Fruit fly (Drosophila melanogaster): ENCODE measurements around the gene Jhbp2.

DNA sequence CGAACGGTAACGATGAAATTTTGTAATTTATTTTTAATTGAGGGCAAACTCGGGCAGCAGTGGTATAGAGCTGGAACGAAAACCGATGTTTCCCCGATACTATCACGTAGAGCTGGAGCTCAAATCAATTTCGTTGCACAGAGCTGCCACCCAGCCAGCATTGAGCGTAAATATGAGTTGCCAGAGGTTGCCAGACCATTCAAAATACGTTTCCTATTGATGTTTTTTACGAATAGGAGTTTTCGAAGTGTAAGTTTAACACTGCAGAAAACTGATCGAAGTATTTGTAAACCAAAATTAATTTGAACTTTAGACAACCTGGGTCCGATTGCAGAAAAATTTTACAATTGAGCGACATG, 8.6 kb downstream of the Jhbp2 start, which contains the start of gene Ubc6:
- TF ChIP-seq insv (optimal IDR thresholded peaks at IDR 0.05) (no peak), psq (optimal IDR thresholded peaks at IDR 0.05) (no peak)
